Fruit fly (Drosophila melanogaster) whole organism, wandering third instar larva: Measurements from ENCODE around the gene CG8475.

Source experiments
- Dfd ChIP-seq: fragments of >200 bp; optimal IDR thresholded peaks from 2 replicates; lab custom pipeline; 2017; ENCODE audit warnings: missing biosample characterization, missing genetic modification characterization
- GATAd ChIP-seq: sonication (Bioruptor generic); optimal IDR thresholded peaks from 2 replicates; lab custom pipeline; 2016; ENCODE audit warnings: missing biosample characterization, missing genetic modification characterization
- OdsH ChIP-seq: fragments of 200-800 bp; sonication (Bioruptor generic); optimal IDR thresholded peaks from 2 replicates; lab custom pipeline; 2016; ENCODE audit warnings: missing biosample characterization, mild to moderate bottlenecking, missing genetic modification characterization
- Rel ChIP-seq, 2 experiments: fragments of 200-800 bp; sonication (Bioruptor generic) in 1 of 2; optimal IDR thresholded peaks; 2 replicates in 1 of 2; 3 replicates in 1 of 2; lab custom pipeline; 2016 to 2019; ENCODE audit warnings: mild to moderate bottlenecking in 2 of 2, missing biosample characterization in 2 of 2, missing genetic modification characterization in 2 of 2, moderate library complexity in 1 of 2
- ey ChIP-seq: fragments of 200-800 bp; sonication (Bioruptor generic); optimal IDR thresholded peaks from 2 replicates; lab custom pipeline; 2016; ENCODE audit warnings: missing biosample characterization, missing genetic modification characterization
- fru ChIP-seq: fragments of 200-800 bp; sonication (Bioruptor generic); optimal IDR thresholded peaks from 3 replicates; lab custom pipeline; 2016; ENCODE audit warnings: missing biosample characterization, mild to moderate bottlenecking, missing genetic modification characterization
- pan ChIP-seq: fragments of >200 bp; optimal IDR thresholded peaks from 2 replicates; lab custom pipeline; 2017
- usp ChIP-seq: fragments of >200 bp; optimal IDR thresholded peaks from 2 replicates; lab custom pipeline; 2017; ENCODE audit warnings: missing biosample characterization, missing genetic modification characterization
- woc ChIP-seq: sonication (Bioruptor generic); optimal IDR thresholded peaks from 2 replicates; lab custom pipeline; 2016; ENCODE audit warnings: missing biosample characterization, mild to moderate bottlenecking, missing genetic modification characterization

dm6 chr2L:8164219-8164618, 32.5 kb downstream of the CG8475 start:
- no peak for TF ChIP-seq GATAd (GFP tag; lab: Kevin White, UChicago)
- no peak for TF ChIP-seq fru
- TF ChIP-seq woc (GFP tag; lab: Kevin White, UChicago) = no peak
- no peak for TF ChIP-seq Rel (GFP tag; optimal IDR thresholded peaks at IDR 0.05; lab: Kevin White, UChicago)
- TF ChIP-seq Rel (tag; optimal IDR thresholded peaks at IDR 0.05; lab: Kevin White, UChicago) = no peak
- TF ChIP-seq OdsH (GFP tag; lab: Kevin White, UChicago) = peak; percentile 47
- TF ChIP-seq ey (GFP tag; lab: Kevin White, UChicago) = no peak
- no peak for TF ChIP-seq pan (lab: Kevin White, UChicago)
- no peak for TF ChIP-seq Dfd (GFP tag; lab: Kevin White, UChicago)
- TF ChIP-seq usp = no peak
